Worm (Caenorhabditis elegans): ENCODE measurements around the gene nipi-3.

DNA sequence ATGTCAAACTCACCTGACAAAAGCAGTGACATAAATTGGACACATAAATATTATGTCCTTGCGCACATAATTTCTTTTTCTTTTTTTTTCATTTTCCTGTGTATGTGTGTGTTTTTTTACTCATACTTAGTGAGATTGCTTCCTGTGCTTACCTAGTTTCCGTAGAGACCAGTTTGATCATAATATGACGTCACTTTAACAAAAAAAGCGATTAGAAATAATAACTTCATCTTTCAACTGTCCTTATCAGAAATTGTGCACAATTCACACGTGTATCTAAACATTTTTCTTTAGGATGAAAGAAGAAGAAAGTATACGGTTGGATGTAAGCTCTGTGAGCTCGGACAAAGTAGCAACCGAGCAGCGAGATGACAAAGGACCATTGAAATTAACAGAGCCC is 14.3 kb downstream of the nipi-3 start:
- TF ChIP-seq dao-5 (tag; optimal IDR thresholded peaks at IDR 0.05) (no peak), W03F9.2 (tag; optimal IDR thresholded peaks at IDR 0.05) (no peak), him-1 (tag; optimal IDR thresholded peaks at IDR 0.05) (no peak)

Measured in whole organism, L4/young adult.